Fruit fly (Drosophila melanogaster): ENCODE results near the gene CG12316.

CG12316 gene

DNA sequence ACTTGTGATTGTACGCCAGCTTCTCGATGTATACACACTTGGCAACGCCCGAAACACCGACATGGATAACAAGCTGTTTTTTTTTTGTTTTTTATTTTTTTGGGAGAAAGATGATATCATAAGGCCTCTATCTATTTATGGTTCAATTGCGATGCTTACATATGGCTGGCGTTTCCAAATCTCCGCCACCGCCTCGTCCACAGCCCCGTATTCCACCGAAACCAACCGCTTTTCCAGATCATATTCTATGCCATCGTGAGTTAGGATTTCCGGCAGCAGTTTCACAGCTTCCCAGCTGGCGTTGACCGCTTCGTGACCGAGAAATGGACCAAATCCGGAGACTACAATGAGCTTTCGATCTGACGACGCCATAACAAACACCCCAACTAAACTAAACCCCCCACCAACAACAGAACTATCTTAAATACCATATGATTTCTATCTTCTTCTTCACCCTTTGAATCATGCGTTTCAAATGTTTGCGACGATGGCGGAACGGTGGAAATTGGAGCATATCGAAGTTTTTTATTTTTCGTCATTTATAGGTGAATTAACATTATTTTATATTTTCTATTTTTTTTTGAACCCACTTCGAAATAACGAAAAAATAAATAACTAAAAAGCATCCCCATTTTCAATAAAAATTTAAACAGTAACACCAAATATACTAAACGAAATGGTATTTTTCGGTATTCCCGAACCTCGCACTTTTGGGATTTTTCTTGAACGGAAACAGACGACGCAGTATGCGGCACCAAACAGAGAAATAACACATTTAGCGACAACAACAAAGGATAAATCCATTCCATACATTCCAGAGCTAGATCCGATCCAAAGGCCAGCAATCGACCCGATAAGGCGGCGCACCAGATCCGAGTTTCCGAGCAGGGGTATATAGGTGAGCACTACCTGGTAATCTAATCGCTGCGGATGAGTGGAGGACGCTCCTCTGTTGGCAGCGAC lies 7.2 kb upstream of the CG12316 start, which contains the start of the genes CG32147 and Pex3 (continued):
- peak; percentile 43 to 89 for TF ChIP-seq crp (GFP tag; optimal IDR thresholded peaks at IDR 0.05)
- TF ChIP-seq sob (GFP tag; IDR thresholded peaks at IDR 0.05): no peak
- TF ChIP-seq Sry-δ (GFP tag; optimal IDR thresholded peaks at IDR 0.05): no peak
- TF ChIP-seq ewg (GFP tag; optimal IDR thresholded peaks at IDR 0.05): peak; percentile 4
- TF ChIP-seq CG8944 (GFP tag; optimal IDR thresholded peaks at IDR 0.05): no peak
- peak; percentile 80 for TF ChIP-seq Med (GFP tag)
- TF ChIP-seq CG17361 (GFP tag; IDR thresholded peaks at IDR 0.05): peak; percentile 47; the same call in 1 of the 3 replicates
- TF ChIP-seq sens (GFP tag): peak; percentile 69
- no peak for TF ChIP-seq gsb (GFP tag; IDR thresholded peaks at IDR 0.05)
- no peak for TF ChIP-seq Trl (optimal IDR thresholded peaks at IDR 0.05)
- TF ChIP-seq Trl (GFP tag; optimal IDR thresholded peaks at IDR 0.05): no peak
- peak; percentile 7 for TF ChIP-seq CG7556 (GFP tag; optimal IDR thresholded peaks at IDR 0.05)
- peak; percentile 16 for TF ChIP-seq gem (tag; optimal IDR thresholded peaks at IDR 0.05)
- TF ChIP-seq hkb (optimal IDR thresholded peaks at IDR 0.05): no peak
- TF ChIP-seq hkb (GFP tag; IDR thresholded peaks at IDR 0.05): peak; percentile 23; the same call in 1 of the 2 replicates
- TF ChIP-seq CG2712 (tag; optimal IDR thresholded peaks at IDR 0.05): peak; percentile 43
- peak; percentile 49 for TF ChIP-seq CG4617 (GFP tag; optimal IDR thresholded peaks at IDR 0.05; ENCODE audit: borderline replicate concordance)
- no peak for TF ChIP-seq ato (GFP tag; IDR thresholded peaks at IDR 0.05; ENCODE audit: partially characterized antibody)
- TF ChIP-seq HLH4C (GFP tag; IDR thresholded peaks at IDR 0.05; ENCODE audit: partially characterized antibody): no peak
- peak; percentile 12 for TF ChIP-seq CG6254 (GFP tag; optimal IDR thresholded peaks at IDR 0.05)
- peak; percentile 22 for TF ChIP-seq Max (GFP tag; optimal IDR thresholded peaks at IDR 0.05)
- 0 out of 3 replicates have a peak, but pooled peaks have one; percentile 9 for TF ChIP-seq CG6791 (GFP tag; IDR thresholded peaks at IDR 0.05; ENCODE audit: partially characterized antibody)
- TF ChIP-seq seq (GFP tag; IDR thresholded peaks at IDR 0.05): no peak
- TF ChIP-seq gro (GFP tag; optimal IDR thresholded peaks at IDR 0.05): no peak
- peak; percentile 52 for TF ChIP-seq E2f2 (GFP tag; IDR thresholded peaks at IDR 0.05)
- peak; percentile 89 for TF ChIP-seq CG1603 (tag; optimal IDR thresholded peaks at IDR 0.05)
- TF ChIP-seq CG14710 (tag; optimal IDR thresholded peaks at IDR 0.05): peak; percentile 77
- peak in 1 of 2 experiments; percentile 37 for TF ChIP-seq Hr78 (GFP tag; optimal IDR thresholded peaks at IDR 0.05)
- peak; percentile 6 for TF ChIP-seq CG3995 (GFP tag; optimal IDR thresholded peaks at IDR 0.05)
- TF ChIP-seq btn (GFP tag; optimal IDR thresholded peaks at IDR 0.05): no peak
- no peak for TF ChIP-seq CG11723 (GFP tag; optimal IDR thresholded peaks at IDR 0.05)
- TF ChIP-seq CG34422 (GFP tag; IDR thresholded peaks at IDR 0.05): peak; percentile 74; the same call in 1 of the 3 replicates
- peak; percentile 70 for TF ChIP-seq pzg (GFP tag; optimal IDR thresholded peaks at IDR 0.05)
- TF ChIP-seq Dek (tag; optimal IDR thresholded peaks at IDR 0.05): peak; percentile 1
- 0 out of 3 replicates have a peak, but pooled peaks have one; percentile 14 for TF ChIP-seq Opbp (GFP tag; IDR thresholded peaks at IDR 0.05; ENCODE audit: partially characterized antibody)
- TF ChIP-seq kni (GFP tag; optimal IDR thresholded peaks at IDR 0.05): peak; percentile 25
- peak; percentile 56 for TF ChIP-seq Lhr (GFP tag; optimal IDR thresholded peaks at IDR 0.05)
- peak; percentile 88 for TF ChIP-seq CG9797 (GFP tag; optimal IDR thresholded peaks at IDR 0.05)
- TF ChIP-seq Hmr (GFP tag; optimal IDR thresholded peaks at IDR 0.05): peak; percentile 12
- peak; percentile 96 for TF ChIP-seq pfk (GFP tag; optimal IDR thresholded peaks at IDR 0.05)
- TF ChIP-seq Nf-YB (GFP tag; optimal IDR thresholded peaks at IDR 0.05): peak; percentile 17
- peak; percentile 97 for TF ChIP-seq CG17385 (GFP tag; optimal IDR thresholded peaks at IDR 0.05)
- TF ChIP-seq CG4854 (GFP tag; optimal IDR thresholded peaks at IDR 0.05): no peak
- TF ChIP-seq CG4360 (GFP tag; IDR thresholded peaks at IDR 0.05): peak; percentile 77
- TF ChIP-seq CG30020 (tag; optimal IDR thresholded peaks at IDR 0.05): peak; percentile 88
- peak; percentile 59 for TF ChIP-seq CG10267 (tag; optimal IDR thresholded peaks at IDR 0.05)
- peak; percentile 7 for TF ChIP-seq CG17829 (tag; optimal IDR thresholded peaks at IDR 0.05)
